Fruit fly (Drosophila melanogaster): ENCODE results near the gene Ir87a.

DNA sequence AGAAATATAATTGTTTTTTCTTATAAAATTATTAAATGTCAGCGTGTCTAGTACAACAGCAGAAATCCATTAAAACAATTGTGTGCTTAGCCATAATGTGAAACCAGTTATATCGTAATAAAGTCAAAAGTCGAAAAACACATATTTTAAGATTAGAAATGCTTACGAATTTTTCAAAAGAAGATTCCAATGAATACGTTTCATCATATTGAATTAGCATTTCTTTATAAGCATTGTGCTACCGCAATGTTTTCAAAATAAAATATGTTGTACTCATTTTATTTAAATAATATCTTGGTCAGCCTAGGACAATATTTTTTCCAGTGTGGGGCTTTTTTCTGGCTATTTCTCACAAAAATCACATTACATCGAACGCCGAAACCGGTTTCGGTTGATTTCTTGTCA, 32.8 kb downstream of the Ir87a start:
- TF ChIP-seq Eip78C (GFP tag) (peak; percentile 97), CG11762 (GFP tag; optimal IDR thresholded peaks at IDR 0.05; ENCODE audit: insufficient read depth) (peak; percentile 77), lz (GFP tag; optimal IDR thresholded peaks at IDR 0.05) (peak; percentile 80), Sox15 (GFP tag; optimal IDR thresholded peaks at IDR 0.05) (peak; percentile 69), dac (GFP tag; optimal IDR thresholded peaks at IDR 0.05) (peak; percentile 71), Gug (GFP tag; IDR thresholded peaks at IDR 0.05) (peak; percentile 41), CG16779 (tag; optimal IDR thresholded peaks at IDR 0.05) (peak; percentile 67), OdsH (GFP tag; optimal IDR thresholded peaks at IDR 0.05) (peak; percentile 86), acj6 (GFP tag; optimal IDR thresholded peaks at IDR 0.05) (peak; percentile 85), Smox (GFP tag; optimal IDR thresholded peaks at IDR 0.05) (peak; percentile 72)
